Worm (Caenorhabditis elegans): Measurements from ENCODE around the gene cyp-25A1.

Gene cyp-25A1

ce11 chrIII:3871763-3872486 is 39.5 kb downstream of the cyp-25A1 start (continued):
- no peak for TF ChIP-seq snpc-1.3 (tag; optimal IDR thresholded peaks at IDR 0.05; ENCODE audit: insufficient read depth)

DNA sequence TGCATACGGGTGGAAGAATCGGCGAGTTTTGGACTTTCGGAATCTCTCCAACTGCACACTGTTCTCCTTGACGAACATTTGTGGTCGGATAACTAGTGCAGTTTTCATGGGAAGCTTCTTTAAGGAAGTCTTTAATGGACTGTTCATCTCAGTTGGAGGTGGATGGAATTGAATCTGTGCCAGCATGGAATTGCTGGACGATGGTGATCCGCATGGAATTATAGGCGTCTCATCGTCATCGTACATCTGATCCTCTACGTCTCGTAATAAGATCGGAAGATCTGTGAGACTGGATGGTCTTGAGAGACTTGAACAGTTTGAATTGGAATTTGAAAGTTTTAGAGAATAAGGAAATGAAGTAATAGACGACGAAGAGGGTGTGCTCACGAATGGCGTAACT is 40.6 kb downstream of the cyp-25A1 start:
- TF ChIP-seq tlf-1 (GFP tag; optimal IDR thresholded peaks at IDR 0.05) (no peak), lin-40 (tag; optimal IDR thresholded peaks at IDR 0.05) (no peak), lin-54 (GFP tag; optimal IDR thresholded peaks at IDR 0.05) (no peak), C06A6.2 (GFP tag; conservative IDR thresholded peaks at IDR 0.05) (no peak), bed-2 (GFP tag; IDR thresholded peaks at IDR 0.05) (no peak), let-526 (GFP tag; IDR thresholded peaks at IDR 0.05) (no peak), ama-1 (optimal IDR thresholded peaks at IDR 0.05) (peak; percentile 5), ama-1 (GFP tag; optimal IDR thresholded peaks at IDR 0.05) (no peak), aptf-2 (GFP tag; conservative IDR thresholded peaks at IDR 0.05) (no peak)

DNA sequence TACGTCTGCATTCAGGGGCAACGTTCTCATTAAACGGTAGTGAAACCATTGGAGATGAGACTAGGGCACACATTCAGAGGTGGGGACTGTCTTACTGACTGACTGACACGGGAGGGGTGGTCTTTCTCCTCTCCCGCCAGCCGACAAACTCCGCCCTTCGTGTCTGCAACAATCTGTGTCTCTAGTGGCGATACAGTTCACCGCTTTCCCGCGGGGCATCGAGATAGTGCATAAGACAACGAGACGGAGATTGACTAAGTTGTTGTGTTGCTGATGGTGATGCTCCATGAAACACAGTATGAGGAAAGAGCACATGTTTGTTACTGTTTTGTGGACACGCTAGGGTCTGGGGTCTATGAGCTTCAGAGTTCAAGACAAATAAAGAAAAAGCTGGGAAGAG is 41.0 kb downstream of the cyp-25A1 start:
- no peak for TF ChIP-seq B0035.1 (tag; optimal IDR thresholded peaks at IDR 0.05)
- TF ChIP-seq egrh-3 (GFP tag; IDR thresholded peaks at IDR 0.05) = 0 out of 2 replicates have a peak, but pooled peaks have one; percentile 5
- TF ChIP-seq zfh-2 (GFP tag; conservative IDR thresholded peaks at IDR 0.05) = peak; percentile 90
- TF ChIP-seq ama-1 (optimal IDR thresholded peaks at IDR 0.05) = no peak
- no peak for TF ChIP-seq ama-1 (GFP tag; optimal IDR thresholded peaks at IDR 0.05)
- no peak for TF ChIP-seq ceh-58 (GFP tag; IDR thresholded peaks at IDR 0.05)
- TF ChIP-seq ceh-27 (GFP tag; optimal IDR thresholded peaks at IDR 0.05) = peak; percentile 32
- TF ChIP-seq gei-17 (GFP tag; optimal IDR thresholded peaks at IDR 0.05) = no peak
- TF ChIP-seq dox-1 (GFP tag; IDR thresholded peaks at IDR 0.05) = no peak; the same call in 1 of the 2 replicates
- TF ChIP-seq hmg-1.2 (GFP tag; IDR thresholded peaks at IDR 0.05) = peak; percentile 46; the same call in 1 of the 2 replicates
- TF ChIP-seq bed-2 (GFP tag; IDR thresholded peaks at IDR 0.05) = no peak
- no peak for TF ChIP-seq Y53G8AR.9 (GFP tag; conservative IDR thresholded peaks at IDR 0.05)
- TF ChIP-seq nhr-80 (tag; optimal IDR thresholded peaks at IDR 0.05) = peak; percentile 74
- TF ChIP-seq cebp-1 (GFP tag; IDR thresholded peaks at IDR 0.05) = no peak
- peak; percentile 58 for TF ChIP-seq cebp-1 (tag; optimal IDR thresholded peaks at IDR 0.05)
- no peak for TF ChIP-seq Y53F4B.3 (GFP tag; IDR thresholded peaks at IDR 0.05)
- peak; percentile 31 for TF ChIP-seq attf-5 (GFP tag; optimal IDR thresholded peaks at IDR 0.05)
- TF ChIP-seq ccch-3 (GFP tag; optimal IDR thresholded peaks at IDR 0.05) = no peak
- TF ChIP-seq Y95B8A.8 (GFP tag; IDR thresholded peaks at IDR 0.05) = 0 out of 2 replicates have a peak, but pooled peaks have one; percentile 39
- TF ChIP-seq him-1 (tag; optimal IDR thresholded peaks at IDR 0.05) = no peak
- 0 out of 2 replicates have a peak, but pooled peaks have one; percentile 5 for TF ChIP-seq madf-3 (GFP tag; IDR thresholded peaks at IDR 0.05)
- no peak for TF ChIP-seq F49E8.2 (tag; optimal IDR thresholded peaks at IDR 0.05; ENCODE audit: insufficient read depth)
- TF ChIP-seq mxl-1 (tag; optimal IDR thresholded peaks at IDR 0.05) = no peak
- TF ChIP-seq snpc-4 (GFP tag; optimal IDR thresholded peaks at IDR 0.05) = no peak
- TF ChIP-seq snpc-4 (tag; optimal IDR thresholded peaks at IDR 0.05) = peak in 2 of 4 experiments; percentile 10 to 15

DNA sequence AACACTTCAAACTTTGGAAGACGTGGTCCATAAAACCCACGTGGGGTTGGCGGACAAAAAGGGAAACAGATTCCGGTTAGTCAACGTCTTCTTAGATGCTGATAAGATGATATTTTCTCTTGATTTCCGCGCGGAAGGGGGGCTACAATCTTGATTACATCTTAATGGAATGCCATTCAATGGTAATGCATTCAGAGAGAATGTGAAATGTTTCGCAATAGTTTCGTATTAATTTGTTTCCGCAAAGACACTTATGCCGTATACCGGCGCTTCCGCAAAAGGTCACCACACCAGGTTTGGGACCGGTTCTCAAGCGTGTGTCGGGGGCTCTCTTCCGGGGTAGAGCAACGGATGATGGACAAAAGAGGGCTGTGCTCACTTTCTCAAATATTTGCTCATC is 42.1 kb downstream of the cyp-25A1 start:
- TF ChIP-seq Y79H2A.3 (GFP tag; conservative IDR thresholded peaks at IDR 0.05) (no peak), hsf-1 (GFP tag; IDR thresholded peaks at IDR 0.05) (0 out of 2 replicates have a peak, but pooled peaks have one; percentile 14), ztf-25 (GFP tag; IDR thresholded peaks at IDR 0.05) (0 out of 2 replicates have a peak, but pooled peaks have one; percentile 49), cebp-1 (GFP tag; IDR thresholded peaks at IDR 0.05) (peak; percentile 16; the same call in 1 of the 2 replicates), cebp-1 (tag; optimal IDR thresholded peaks at IDR 0.05) (peak; percentile 78), C17E4.6 (GFP tag; IDR thresholded peaks at IDR 0.05) (no peak)
